Worm (Caenorhabditis elegans): Measurements from ENCODE around the gene C28D4.8.
A peak's percentile ranks its signal among the peaks of the same experiment; 100 is the strongest.
"Not testable (repeated sequence)": the region's sequence is repeated elsewhere in the genome, so short reads cannot be mapped to it uniquely, and the experiment has no call there.

C28D4.8 gene

DNA sequence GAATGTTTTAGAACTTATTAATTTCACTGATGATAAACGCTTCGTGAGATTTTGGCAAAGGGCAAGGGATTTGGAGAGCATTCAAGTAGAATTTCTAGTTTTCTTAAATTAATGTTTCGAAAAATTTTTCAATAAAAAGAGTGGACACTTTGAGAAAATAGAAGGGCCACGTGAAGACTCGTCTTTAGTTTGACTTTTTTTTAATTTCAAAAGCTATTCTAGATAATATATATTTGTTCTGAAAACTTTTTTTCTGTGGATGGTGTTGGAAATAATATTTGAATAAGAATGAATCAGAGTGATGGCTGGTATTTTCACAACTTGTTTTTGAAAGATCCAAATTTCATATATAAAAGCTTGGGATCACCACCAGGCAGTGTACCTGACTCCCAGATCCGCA, at the start of gene C28D4.8:
C28D4.8 (minus strand) TSS at position 101 of the 400 bp plus-strand sequence.
- TF ChIP-seq W03F9.2 (tag; optimal IDR thresholded peaks at IDR 0.05), result no peak
- TF ChIP-seq him-1 (tag; optimal IDR thresholded peaks at IDR 0.05), result no peak
- no peak for TF ChIP-seq dao-5 (tag; optimal IDR thresholded peaks at IDR 0.05)

DNA sequence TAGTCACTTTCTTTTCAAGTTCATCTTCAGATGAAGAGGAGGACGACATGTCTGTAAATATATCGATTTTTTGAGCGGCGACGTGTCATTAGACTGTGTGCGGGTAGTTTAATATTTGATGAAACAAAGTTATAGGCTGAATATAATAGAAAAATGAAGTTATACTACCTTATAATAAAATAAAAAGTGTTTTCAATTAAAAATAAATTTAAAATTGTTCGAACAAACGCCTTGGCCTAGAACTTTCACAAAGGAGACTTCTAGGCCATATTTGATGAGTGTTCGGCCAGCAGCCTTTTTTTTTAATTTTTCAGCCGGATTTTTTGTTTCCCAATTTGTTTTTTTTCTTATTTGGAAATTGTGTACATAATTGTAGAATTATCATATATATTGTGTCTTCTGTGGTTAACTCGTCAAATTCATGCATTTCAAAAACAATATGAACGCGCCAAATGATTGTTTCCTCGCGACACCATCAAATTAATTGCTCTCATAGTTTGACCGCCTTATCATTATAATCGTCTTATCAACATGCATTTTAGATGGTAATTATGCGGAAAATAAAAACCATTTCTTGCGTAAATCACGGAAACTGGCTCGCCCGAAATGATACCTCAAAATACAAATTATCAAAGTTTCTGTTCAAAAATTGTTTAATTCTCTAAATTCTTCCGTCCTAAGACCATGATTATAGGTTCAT, 49.2 kb upstream of the C28D4.8 start, which contains the start of gene T13F2.2:
T13F2.2 (minus strand) TSS at position 51 of the 700 bp plus-strand sequence.
- TF ChIP-seq W03F9.2 (tag; optimal IDR thresholded peaks at IDR 0.05) (no peak), dao-5 (tag; optimal IDR thresholded peaks at IDR 0.05) (no peak), him-1 (tag; optimal IDR thresholded peaks at IDR 0.05) (no peak)

DNA sequence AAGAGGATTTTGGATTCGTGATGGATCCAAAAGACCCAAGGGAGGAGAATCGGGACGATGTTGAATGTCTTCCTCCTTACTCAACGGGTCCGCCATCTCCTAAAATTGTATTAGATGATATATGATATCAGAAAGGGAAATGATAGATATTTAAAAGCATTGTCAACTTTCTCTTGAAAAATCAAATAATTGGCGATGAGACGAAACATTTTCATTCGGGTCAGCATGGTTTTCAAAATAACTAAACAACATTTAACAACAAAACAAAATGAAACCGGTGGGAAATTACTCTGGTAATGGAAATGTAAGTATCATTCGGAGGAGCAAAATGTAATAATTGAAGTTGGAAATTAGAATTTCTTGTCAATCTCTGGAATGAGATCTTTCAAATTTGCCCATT, 48.3 kb upstream of the C28D4.8 start, which contains the start of gene pis-1:
pis-1 (minus strand) TSS at position 101 of the 400 bp plus-strand sequence.
- TF ChIP-seq W03F9.2 (tag; optimal IDR thresholded peaks at IDR 0.05), result no peak
- no peak for TF ChIP-seq dao-5 (tag; optimal IDR thresholded peaks at IDR 0.05)
- TF ChIP-seq him-1 (tag; optimal IDR thresholded peaks at IDR 0.05), result no peak

DNA sequence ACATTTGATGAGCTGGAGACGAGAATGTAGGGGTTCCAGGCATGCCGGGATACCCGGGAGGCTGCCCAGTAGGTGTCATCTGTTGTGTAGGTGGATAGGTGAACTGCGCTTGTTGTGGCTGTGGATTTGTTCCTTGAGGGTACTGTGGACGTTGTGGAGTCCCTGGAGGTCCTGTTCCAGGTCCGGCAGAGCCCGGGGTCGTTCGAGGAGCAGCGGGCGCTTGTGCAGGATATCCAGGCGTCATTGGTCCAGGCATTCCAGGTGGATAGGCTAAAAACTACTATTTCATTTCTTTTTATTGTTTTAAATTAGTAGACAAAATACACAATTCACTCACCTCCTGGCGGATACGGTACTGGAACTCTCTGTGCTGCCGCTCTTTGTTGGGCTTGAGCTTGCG, 47.0 kb upstream of the C28D4.8 start:
- TF ChIP-seq dao-5 (tag; optimal IDR thresholded peaks at IDR 0.05) (no peak), W03F9.2 (tag; optimal IDR thresholded peaks at IDR 0.05) (no peak), him-1 (tag; optimal IDR thresholded peaks at IDR 0.05) (no peak)

DNA sequence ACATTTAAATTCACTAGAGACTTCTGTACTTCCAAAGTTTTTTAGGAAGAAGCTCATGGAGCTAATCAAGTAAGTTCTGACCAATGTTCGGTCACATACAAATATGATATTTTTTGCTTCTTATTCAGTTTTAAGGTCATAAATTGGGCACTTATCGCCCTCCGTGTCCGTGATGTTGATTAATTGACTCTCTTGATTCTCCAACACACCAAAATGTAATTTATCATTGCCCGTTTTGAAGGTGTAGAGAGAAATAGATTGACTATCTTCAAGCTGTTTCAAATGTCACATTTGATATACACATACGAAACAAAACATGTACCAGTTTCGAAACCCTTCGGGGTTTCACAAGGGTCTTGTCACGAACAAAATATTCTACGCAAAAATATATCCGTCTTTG, 42.5 kb upstream of the C28D4.8 start:
- TF ChIP-seq W03F9.2 (tag; optimal IDR thresholded peaks at IDR 0.05), result no peak
- TF ChIP-seq him-1 (tag; optimal IDR thresholded peaks at IDR 0.05), result no peak
- TF ChIP-seq dao-5 (tag; optimal IDR thresholded peaks at IDR 0.05), result no peak

DNA sequence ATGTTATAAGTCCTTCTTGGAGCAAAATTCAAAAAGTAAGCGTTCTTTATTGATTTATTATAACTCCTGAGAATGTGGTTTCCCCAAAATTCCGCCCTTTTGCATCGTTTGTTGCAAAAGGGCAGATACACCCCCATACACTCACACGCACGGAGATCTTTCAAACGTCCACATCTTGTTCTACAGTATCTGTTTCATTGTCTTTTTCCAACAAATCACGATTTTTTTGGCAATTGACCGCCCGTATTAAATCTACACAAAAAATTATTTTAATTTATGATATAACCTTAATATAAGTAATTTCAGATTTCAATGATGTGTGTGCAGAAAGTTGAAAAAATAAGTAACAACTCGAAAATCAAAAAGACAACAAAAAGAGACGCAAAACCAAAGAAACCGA, 41.3 kb upstream of the C28D4.8 start, which contains the start of gene T13F2.4:
T13F2.4 (plus strand) TSS at position 301 of the 400 bp plus-strand sequence.
- TF ChIP-seq him-1 (tag; optimal IDR thresholded peaks at IDR 0.05) (no peak), dao-5 (tag; optimal IDR thresholded peaks at IDR 0.05) (no peak), W03F9.2 (tag; optimal IDR thresholded peaks at IDR 0.05) (no peak)

DNA sequence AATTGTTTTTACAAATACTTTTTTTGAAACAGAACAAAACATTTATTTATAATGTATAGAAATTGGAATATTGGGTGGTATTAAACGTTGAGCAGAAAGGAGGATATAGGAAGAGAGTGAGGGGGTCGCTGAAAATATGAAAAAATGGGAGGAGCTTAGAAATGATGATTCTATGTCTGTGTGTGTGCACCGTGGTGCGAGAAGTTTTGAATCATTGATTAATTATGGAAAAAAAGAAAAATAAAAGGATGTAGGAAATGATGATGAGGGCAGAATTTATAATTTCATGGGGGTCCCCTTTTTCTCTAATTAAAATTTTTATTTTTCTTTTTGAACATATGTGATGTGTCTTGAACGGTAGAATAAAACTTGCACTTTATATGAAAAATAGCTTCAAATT, 36.4 kb upstream of the C28D4.8 start, which contains the start of gene sre-4:
sre-4 (minus strand) TSS at position 101 of the 400 bp plus-strand sequence.
- TF ChIP-seq W03F9.2 (tag; optimal IDR thresholded peaks at IDR 0.05) (no peak), him-1 (tag; optimal IDR thresholded peaks at IDR 0.05) (no peak), dao-5 (tag; optimal IDR thresholded peaks at IDR 0.05) (no peak)

DNA sequence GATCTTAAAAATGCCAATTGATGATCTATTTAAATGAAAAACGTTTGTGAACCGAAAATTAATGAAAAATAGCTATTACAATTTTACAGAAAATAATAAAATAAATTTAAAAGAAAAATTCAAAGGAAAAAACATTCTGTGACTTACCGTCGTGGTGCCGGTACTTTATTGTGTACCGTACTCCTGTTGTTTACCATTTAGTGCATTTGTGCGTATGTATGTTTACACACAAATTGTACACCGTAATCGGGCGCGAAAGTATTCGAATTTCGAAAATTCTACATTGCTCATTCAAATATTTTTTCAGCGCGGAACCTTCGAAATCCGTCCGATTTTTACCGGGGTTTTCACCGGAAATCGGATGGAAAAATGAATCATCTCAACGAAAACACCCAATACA, 29.8 kb upstream of the C28D4.8 start, which contains the start of gene T13F2.6:
T13F2.6 (plus strand) TSS at position 306 of the 400 bp plus-strand sequence.
- TF ChIP-seq W03F9.2 (tag; optimal IDR thresholded peaks at IDR 0.05), result peak; percentile 43
- TF ChIP-seq dao-5 (tag; optimal IDR thresholded peaks at IDR 0.05), result no peak
- no peak for TF ChIP-seq him-1 (tag; optimal IDR thresholded peaks at IDR 0.05)

DNA sequence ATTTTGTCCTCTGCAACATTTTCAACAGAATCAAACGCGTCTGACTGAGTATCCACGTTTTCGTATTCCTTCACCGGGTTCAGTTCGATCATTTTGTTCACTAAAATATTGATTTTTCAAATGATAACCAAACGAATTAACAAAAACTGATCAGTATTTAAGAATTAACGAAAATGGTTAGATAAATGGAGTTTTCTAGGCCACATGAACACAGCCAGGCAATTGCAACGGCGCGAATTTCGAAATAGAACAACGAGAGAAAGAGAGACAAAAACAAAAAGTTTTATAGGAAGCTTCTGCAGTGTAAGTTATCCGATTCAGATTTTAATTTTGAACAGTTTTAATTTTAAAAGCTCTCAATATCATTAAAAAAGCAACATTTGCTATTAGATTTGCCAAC, 29.3 kb upstream of the C28D4.8 start, which contains the start of gene sna-2:
sna-2 (minus strand) TSS at position 100 of the 400 bp plus-strand sequence.
- TF ChIP-seq dao-5 (tag; optimal IDR thresholded peaks at IDR 0.05), result no peak
- no peak for TF ChIP-seq him-1 (tag; optimal IDR thresholded peaks at IDR 0.05)
- TF ChIP-seq W03F9.2 (tag; optimal IDR thresholded peaks at IDR 0.05), result no peak

DNA sequence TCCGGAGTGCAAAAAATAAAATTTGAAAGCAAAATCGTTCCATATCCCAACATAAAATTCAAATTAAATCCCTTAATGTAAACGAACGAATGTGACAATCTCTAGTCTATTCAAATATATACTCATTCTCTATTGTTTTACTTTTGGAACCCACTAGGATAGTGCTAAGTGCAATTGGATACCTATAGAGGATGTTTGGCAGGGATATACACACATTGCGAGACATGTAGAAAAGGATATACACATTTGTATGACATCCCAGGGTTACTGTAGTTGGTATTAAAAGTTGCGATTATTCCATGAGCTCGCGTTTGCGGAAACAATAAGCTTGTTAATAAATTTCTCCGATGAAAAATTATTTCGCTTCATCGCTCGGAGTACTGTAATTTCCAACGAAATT, 25.2 kb upstream of the C28D4.8 start:
- TF ChIP-seq dao-5 (tag; optimal IDR thresholded peaks at IDR 0.05), result no peak
- TF ChIP-seq W03F9.2 (tag; optimal IDR thresholded peaks at IDR 0.05), result no peak
- no peak for TF ChIP-seq him-1 (tag; optimal IDR thresholded peaks at IDR 0.05)

DNA sequence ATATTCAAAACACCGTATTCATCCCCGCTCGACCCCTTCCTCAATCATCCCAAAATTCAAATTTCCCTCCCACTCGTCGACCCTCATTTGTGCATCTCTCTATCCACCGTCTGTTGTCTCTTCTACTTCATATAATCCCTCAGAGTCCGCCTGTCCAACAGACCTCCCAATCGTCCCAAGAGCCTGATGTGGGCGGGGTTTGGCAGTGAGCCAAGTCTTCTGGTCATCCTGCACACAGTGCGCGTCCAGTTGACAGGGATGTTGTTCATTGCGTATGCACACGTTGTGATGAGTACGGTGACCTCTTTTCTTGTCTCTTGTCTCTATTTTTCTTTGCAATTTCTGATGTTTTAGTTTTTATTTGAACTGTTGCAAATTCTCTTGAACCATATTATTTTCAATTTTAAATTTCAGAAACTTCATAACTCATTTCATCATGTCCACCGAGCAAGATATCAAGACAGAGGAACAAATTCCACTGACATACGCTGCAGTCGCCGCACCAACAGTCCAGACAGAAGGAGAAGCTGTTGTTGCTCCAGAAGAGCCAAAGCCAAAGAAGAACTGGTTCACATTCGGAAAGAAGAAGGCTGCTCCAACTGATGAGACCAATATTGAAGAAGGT, 24.0 kb upstream of the C28D4.8 start, which contains the start of gene cav-1:
cav-1 (plus strand) TSS at position 415 of the 625 bp plus-strand sequence.
- TF ChIP-seq W03F9.2 (tag; optimal IDR thresholded peaks at IDR 0.05) (no peak), him-1 (tag; optimal IDR thresholded peaks at IDR 0.05) (no peak), dao-5 (tag; optimal IDR thresholded peaks at IDR 0.05) (no peak)

DNA sequence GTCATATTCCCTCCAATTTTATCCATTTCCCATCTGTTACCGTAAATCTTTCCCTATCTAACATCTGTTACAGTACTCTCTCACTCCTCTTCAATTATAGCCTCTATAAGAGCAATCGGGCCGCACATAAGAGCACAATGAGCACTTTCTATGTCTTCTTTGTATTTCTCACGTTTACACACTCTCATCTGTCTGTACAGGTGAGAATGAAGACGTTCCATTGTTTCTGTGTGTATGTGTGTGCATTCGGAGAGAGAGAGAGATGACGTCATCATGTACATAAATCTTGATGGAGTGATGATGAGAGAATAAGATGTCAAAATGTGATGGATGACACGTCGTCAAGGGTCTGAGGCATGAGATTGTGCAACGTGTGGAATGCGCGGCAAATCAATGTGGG, 22.6 kb upstream of the C28D4.8 start:
- TF ChIP-seq him-1 (tag; optimal IDR thresholded peaks at IDR 0.05) (no peak), dao-5 (tag; optimal IDR thresholded peaks at IDR 0.05) (no peak), W03F9.2 (tag; optimal IDR thresholded peaks at IDR 0.05) (no peak)

DNA sequence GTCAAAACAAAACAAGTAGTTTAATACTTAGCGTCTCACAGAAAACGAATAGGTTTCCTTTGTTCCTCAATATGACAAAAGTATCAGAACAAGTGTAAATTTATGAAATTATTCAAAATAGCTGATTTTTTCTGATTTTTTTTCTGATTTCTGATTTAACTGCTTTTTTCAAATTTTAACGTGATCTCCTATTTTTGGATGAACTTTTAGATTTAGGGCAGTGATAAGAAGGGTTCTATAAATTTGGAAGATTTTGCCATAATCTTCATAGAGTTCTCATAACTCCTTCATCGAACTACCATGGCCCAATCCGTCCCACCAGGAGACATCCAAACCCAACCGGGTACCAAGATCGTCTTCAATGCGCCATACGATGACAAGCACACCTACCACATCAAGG, 21.5 kb upstream of the C28D4.8 start, which contains the start of gene msp-78:
msp-78 (plus strand) TSS at position 301 of the 400 bp plus-strand sequence.
- not testable (repeated sequence) for TF ChIP-seq him-1, dao-5, W03F9.2 (tag; optimal IDR thresholded peaks at IDR 0.05)

DNA sequence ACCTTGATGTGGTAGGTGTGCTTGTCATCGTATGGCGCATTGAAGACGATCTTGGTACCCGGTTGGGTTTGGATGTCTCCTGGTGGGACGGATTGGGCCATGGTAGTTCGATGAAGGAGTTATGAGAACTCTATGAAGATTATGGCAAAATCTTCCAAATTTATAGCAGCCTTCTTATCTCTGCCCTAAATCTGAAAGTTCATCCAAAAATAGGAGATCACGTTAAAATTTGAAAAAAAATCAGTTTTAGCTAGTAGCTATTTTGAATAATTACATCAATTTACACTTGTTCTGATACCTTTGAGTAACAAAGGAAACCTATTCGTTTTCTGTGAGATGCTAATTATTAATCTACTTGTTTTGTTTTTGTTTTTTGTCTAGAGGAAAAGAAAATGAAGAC, 18.8 kb upstream of the C28D4.8 start, which contains the start of gene msp-79:
msp-79 (minus strand) TSS at position 101 of the 400 bp plus-strand sequence.
- TF ChIP-seq him-1, W03F9.2, dao-5 (tag; optimal IDR thresholded peaks at IDR 0.05): not testable (repeated sequence)
